Worm (Caenorhabditis elegans): ENCODE results near the gene garr-1.

garr-1 gene

DNA sequence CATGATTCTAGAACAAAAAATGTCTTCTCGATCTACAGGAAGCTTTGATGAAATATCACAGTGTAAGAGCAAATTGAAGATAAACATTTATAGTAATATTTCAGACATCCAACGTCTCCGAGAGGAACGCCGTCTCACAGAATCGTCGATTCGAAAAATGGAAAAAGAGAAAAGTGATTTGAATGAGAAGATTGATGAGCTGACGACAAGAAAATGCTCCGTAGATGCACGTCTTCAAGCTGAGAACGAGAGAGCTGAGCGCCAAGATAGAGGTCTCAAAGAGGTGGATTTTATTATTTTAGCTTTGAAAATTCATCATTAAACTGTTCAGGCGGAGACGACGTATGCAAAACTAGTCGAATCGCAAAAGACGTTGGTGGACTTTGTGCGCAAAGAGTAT is 37.9 kb upstream of the garr-1 start, which contains the start of gene ssna-1:
Gene ssna-1 (plus strand): TSS at position 12 of the 400 bp plus-strand sequence.
- TF ChIP-seq unc-62 (GFP tag; optimal IDR thresholded peaks at IDR 0.05) (no peak), ztf-11 (tag; optimal IDR thresholded peaks at IDR 0.05) (no peak), nhr-23 (tag; optimal IDR thresholded peaks at IDR 0.05) (no peak), ztf-4 (tag; optimal IDR thresholded peaks at IDR 0.05) (no peak), C34F6.9 (tag; optimal IDR thresholded peaks at IDR 0.05) (no peak), mab-5 (tag; optimal IDR thresholded peaks at IDR 0.05) (no peak), nhr-25 (tag; optimal IDR thresholded peaks at IDR 0.05) (no peak), mdl-1 (tag; optimal IDR thresholded peaks at IDR 0.05) (no peak), skn-1 (tag; optimal IDR thresholded peaks at IDR 0.05) (no peak), alr-1 (tag; optimal IDR thresholded peaks at IDR 0.05) (no peak), crh-2 (tag; optimal IDR thresholded peaks at IDR 0.05) (no peak)

- peak; percentile 91 for TF ChIP-seq mab-5 (tag; optimal IDR thresholded peaks at IDR 0.05)
- peak; percentile 12 to 56 for TF ChIP-seq mdl-1 (tag; optimal IDR thresholded peaks at IDR 0.05)
- TF ChIP-seq ama-1 (optimal IDR thresholded peaks at IDR 0.05), result no peak
- peak; percentile 36 for TF ChIP-seq R02D3.7 (tag; optimal IDR thresholded peaks at IDR 0.05)
- peak; percentile 80 for TF ChIP-seq nhr-21 (tag; optimal IDR thresholded peaks at IDR 0.05)
- no peak for TF ChIP-seq elt-3 (tag; optimal IDR thresholded peaks at IDR 0.05)
- peak; percentile 85 for TF ChIP-seq gmeb-1 (tag; optimal IDR thresholded peaks at IDR 0.05)
- TF ChIP-seq sma-9 (GFP tag; optimal IDR thresholded peaks at IDR 0.05), result peak; percentile 93
- no peak for TF ChIP-seq sma-9 (tag; optimal IDR thresholded peaks at IDR 0.05)
- peak; percentile 62 for TF ChIP-seq snpc-4 (tag; optimal IDR thresholded peaks at IDR 0.05)
- peak; percentile 53 for TF ChIP-seq fos-1 (tag; optimal IDR thresholded peaks at IDR 0.05)
- TF ChIP-seq ztf-11 (tag; optimal IDR thresholded peaks at IDR 0.05), result peak; percentile 23
- TF ChIP-seq nhr-25 (tag; optimal IDR thresholded peaks at IDR 0.05), result peak; percentile 88
- no peak for TF ChIP-seq aly-2 (tag; optimal IDR thresholded peaks at IDR 0.05)
- TF ChIP-seq ceh-82 (tag; optimal IDR thresholded peaks at IDR 0.05), result peak; percentile 76
- TF ChIP-seq skn-1 (tag; optimal IDR thresholded peaks at IDR 0.05), result peak; percentile 77
- no peak for TF ChIP-seq dmd-4 (tag; optimal IDR thresholded peaks at IDR 0.05)
- TF ChIP-seq elt-1 (tag; optimal IDR thresholded peaks at IDR 0.05), result no peak
- TF ChIP-seq nhr-237 (tag; optimal IDR thresholded peaks at IDR 0.05), result no peak
- peak; percentile 49 for TF ChIP-seq ZK546.5 (tag; optimal IDR thresholded peaks at IDR 0.05)
- TF ChIP-seq unc-55 (GFP tag; optimal IDR thresholded peaks at IDR 0.05), result peak; percentile 94
- no peak for TF ChIP-seq unc-39 (tag; optimal IDR thresholded peaks at IDR 0.05)
- TF ChIP-seq nhr-11 (tag; optimal IDR thresholded peaks at IDR 0.05), result peak; percentile 36
- TF ChIP-seq peb-1 (tag; optimal IDR thresholded peaks at IDR 0.05), result no peak
- TF ChIP-seq lin-39 (tag; optimal IDR thresholded peaks at IDR 0.05), result no peak
- peak; percentile 95 for TF ChIP-seq F13H6.1 (tag; optimal IDR thresholded peaks at IDR 0.05)
- TF ChIP-seq crh-2 (tag; optimal IDR thresholded peaks at IDR 0.05), result peak; percentile 85
- TF ChIP-seq mbf-1 (tag; optimal IDR thresholded peaks at IDR 0.05), result no peak
- peak; percentile 39 for TF ChIP-seq nhr-77 (tag; optimal IDR thresholded peaks at IDR 0.05)
- TF ChIP-seq lin-13 (GFP tag; optimal IDR thresholded peaks at IDR 0.05), result peak; percentile 94
- TF ChIP-seq sem-4 (tag; optimal IDR thresholded peaks at IDR 0.05), result peak; percentile 88
- peak; percentile 75 for TF ChIP-seq C34F6.9 (tag; optimal IDR thresholded peaks at IDR 0.05)
- peak; percentile 25 for TF ChIP-seq ceh-16 (tag; optimal IDR thresholded peaks at IDR 0.05)
- peak; percentile 39 for TF ChIP-seq blmp-1 (tag; optimal IDR thresholded peaks at IDR 0.05; ENCODE audit: insufficient read depth)
- no peak for TF ChIP-seq alr-1 (tag; optimal IDR thresholded peaks at IDR 0.05)
- TF ChIP-seq unc-62 (GFP tag; optimal IDR thresholded peaks at IDR 0.05), result no peak
- peak; percentile 85 for TF ChIP-seq ztf-4 (tag; optimal IDR thresholded peaks at IDR 0.05)
- no peak for TF ChIP-seq nhr-23 (tag; optimal IDR thresholded peaks at IDR 0.05)
- TF ChIP-seq Y55F3AM.14 (GFP tag; optimal IDR thresholded peaks at IDR 0.05), result peak; percentile 74
- TF ChIP-seq lin-11 (tag; optimal IDR thresholded peaks at IDR 0.05), result peak; percentile 97
- TF ChIP-seq ztf-1 (GFP tag; conservative IDR thresholded peaks at IDR 0.05), result no peak
- TF ChIP-seq zag-1 (tag; optimal IDR thresholded peaks at IDR 0.05), result peak; percentile 40
- peak; percentile 53 for TF ChIP-seq nhr-10 (tag; optimal IDR thresholded peaks at IDR 0.05)
- TF ChIP-seq nhr-129 (tag; optimal IDR thresholded peaks at IDR 0.05), result peak; percentile 81
- no peak for TF ChIP-seq nhr-12 (tag; optimal IDR thresholded peaks at IDR 0.05)
- peak; percentile 86 for TF ChIP-seq nhr-6 (tag; optimal IDR thresholded peaks at IDR 0.05)
- TF ChIP-seq lsy-2 (tag; optimal IDR thresholded peaks at IDR 0.05), result peak; percentile 80 to 95
- TF ChIP-seq egl-27 (tag; optimal IDR thresholded peaks at IDR 0.05), result peak; percentile 62
- TF ChIP-seq sma-3 (GFP tag; optimal IDR thresholded peaks at IDR 0.05), result peak; percentile 97
Observed at ce11 chrIV:390279-390678, 35.7 kb upstream of the garr-1 start, which contains the start of the genes ears-2 and uncp-18. Gene ears-2, minus strand, starts transcription at chrIV:390468. Gene uncp-18, plus strand, starts transcription at chrIV:390560.

All from whole organism, L2 larva.